Worm (Caenorhabditis elegans): ENCODE measurements around the gene ZK945.4.

DNA sequence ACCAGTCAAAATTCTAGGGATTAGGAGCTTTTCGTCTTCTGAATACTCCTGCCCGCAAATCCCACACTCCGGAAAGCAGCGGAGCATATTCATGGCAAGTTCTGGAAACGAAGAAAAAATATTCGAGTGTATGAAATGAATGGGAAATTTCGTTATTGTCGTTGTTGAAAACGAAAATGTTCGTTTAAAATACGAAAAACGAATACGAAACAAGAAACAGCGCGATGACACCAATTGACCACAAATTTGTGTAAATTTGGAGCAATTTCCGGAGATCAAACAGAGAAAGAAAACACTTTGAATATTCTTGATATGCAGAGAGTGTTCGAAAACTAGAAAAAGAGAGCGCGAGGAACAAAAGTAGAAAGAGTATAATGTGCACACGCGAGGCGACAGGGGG lies at the start of gene ZK945.4:
- TF ChIP-seq hnd-1 (tag; optimal IDR thresholded peaks at IDR 0.05) (no peak), B0310.2 (tag; optimal IDR thresholded peaks at IDR 0.05) (no peak), flt-1 (GFP tag; IDR thresholded peaks at IDR 0.05) (no peak), sea-1 (GFP tag; conservative IDR thresholded peaks at IDR 0.05) (no peak), ama-1 (optimal IDR thresholded peaks at IDR 0.05) (no peak), ceh-13 (GFP tag; optimal IDR thresholded peaks at IDR 0.05) (no peak), aly-1 (tag; optimal IDR thresholded peaks at IDR 0.05) (no peak), F13C5.2 (tag; optimal IDR thresholded peaks at IDR 0.05) (no peak), tra-4 (tag; optimal IDR thresholded peaks at IDR 0.05) (no peak), pes-1 (GFP tag; IDR thresholded peaks at IDR 0.05) (no peak)
